Fruit fly (Drosophila melanogaster): ENCODE results near the gene CG15894.
A peak's percentile ranks its signal among the peaks of the same experiment; 100 is the strongest.

CG15894 gene

DNA sequence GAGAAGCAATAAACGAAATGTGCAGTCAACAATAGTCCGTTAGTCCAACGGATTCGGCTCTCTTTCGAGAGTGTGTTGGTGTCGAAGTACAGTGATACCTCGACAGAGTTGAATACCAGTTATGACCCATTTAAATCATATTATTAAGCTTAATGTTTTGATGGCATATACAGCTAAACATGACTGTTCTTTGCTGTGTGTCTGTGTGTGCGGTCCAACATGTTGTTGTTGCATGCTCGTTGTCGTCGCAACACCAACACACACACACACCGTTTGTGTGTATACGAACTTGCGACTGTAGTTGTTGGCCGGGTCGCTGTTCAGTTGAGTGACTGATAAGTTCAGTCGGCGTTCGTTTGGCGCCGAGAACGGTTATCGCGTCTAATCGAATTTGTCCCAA lies at the start of gene CG15894:
Gene CG15894 (plus strand): TSS at position 361 of the 400 bp plus-strand sequence.
- TF ChIP-seq noc (tag; optimal IDR thresholded peaks at IDR 0.05), result no peak

dm6 chrX:6259696-6260095 lies 49.3 kb upstream of the CG15894 start:
- TF ChIP-seq noc (tag; optimal IDR thresholded peaks at IDR 0.05), result no peak

DNA sequence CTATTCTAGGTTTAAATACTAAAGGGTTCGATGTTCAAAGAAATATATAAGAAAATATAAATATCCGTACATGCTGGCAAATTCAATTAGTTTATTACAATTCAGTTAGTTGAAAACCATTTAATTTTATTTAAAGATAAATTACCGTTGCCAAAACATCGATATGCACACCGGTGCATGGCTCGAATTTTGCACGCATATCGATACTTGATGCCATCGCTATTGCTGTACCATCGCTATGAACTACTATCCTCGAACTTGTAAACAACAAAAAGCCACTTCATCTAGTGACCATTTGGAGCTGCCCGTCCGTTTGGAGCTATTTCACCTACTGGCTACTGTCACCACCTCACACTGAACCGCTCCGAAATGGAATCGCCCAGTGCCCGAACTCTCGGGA lies 48.1 kb upstream of the CG15894 start, which contains the start of gene Josd:
Gene Josd (plus strand): TSS at position 270 of the 400 bp plus-strand sequence.
- no peak for TF ChIP-seq noc (tag; optimal IDR thresholded peaks at IDR 0.05)

DNA sequence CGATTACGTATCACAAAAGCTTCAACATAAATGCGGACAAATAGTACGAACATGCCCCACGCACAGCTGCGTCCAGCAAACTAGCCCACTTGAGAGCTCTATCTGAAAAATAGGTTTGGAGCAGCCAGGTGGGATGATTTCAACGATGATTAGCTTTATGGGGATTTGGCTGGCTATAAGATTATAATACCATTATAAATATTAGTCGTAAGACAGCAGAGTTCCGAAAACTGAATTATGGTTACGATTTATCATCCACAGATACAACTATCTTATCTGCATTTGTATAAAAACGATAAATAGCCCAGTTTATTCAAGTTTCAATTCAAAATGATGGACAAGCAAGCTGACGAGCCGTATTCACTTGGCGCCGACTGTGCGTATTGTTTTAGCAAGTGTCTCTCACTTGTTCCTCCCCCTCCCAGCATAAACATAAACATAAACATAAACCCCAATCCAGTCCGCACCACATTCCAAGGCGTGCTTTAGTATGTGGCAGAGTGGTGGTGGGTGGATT lies 45.3 kb upstream of the CG15894 start:
- peak; percentile 78 for TF ChIP-seq noc (tag; optimal IDR thresholded peaks at IDR 0.05)

DNA sequence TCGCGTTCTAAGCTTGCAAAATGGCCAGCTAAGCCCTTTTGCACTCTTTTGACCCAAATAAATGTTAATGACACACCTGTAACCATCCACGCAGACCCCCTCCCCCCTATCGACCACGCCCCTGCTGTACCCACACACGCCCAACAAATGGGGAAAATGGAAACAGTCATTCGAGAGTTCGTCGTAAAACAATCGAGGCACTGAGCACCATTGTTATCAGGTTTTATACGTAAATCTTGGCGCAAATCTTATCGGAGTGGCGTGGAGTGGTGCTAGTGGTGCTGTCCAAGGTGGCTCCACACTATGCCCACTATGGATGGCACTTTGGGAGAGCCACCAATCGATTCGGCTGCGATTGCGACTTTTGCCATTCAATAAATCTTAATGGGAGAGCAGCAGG lies 44.6 kb upstream of the CG15894 start:
- peak; percentile 57 for TF ChIP-seq noc (tag; optimal IDR thresholded peaks at IDR 0.05)

dm6 chrX:6265456-6265877 lies 43.5 kb upstream of the CG15894 start:
- TF ChIP-seq noc (tag; optimal IDR thresholded peaks at IDR 0.05), result peak; percentile 96

dm6 chrX:6266092-6266491 lies 42.9 kb upstream of the CG15894 start:
- TF ChIP-seq noc (tag; optimal IDR thresholded peaks at IDR 0.05), result no peak

DNA sequence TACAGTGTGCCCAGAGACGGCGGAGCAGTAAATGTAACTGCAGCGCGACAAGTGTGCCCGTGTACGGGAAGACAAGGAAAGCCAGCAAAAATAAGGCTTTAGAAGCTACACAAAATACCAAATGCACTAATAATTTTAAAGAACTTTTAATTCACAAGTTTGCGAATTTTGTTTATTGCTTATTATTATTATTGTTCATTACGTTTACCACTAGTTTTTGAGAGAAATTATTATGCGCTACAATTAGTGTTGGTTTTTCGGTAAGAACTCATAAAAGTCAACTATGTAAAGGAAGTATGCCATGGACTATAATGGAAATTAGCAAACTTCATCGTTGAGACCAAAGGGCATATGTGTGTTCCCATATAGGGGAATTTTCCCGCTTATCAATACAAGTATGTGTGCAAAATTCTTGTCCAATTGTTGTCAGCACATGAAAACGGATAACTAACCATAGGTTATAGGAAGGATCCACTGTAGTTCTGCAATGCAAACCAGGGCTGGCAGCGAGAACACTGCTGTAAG lies 41.8 kb upstream of the CG15894 start, which contains the start of gene schlank:
Gene schlank (minus strand): TSS at position 42 of the 525 bp plus-strand sequence.
- TF ChIP-seq noc (tag; optimal IDR thresholded peaks at IDR 0.05), result no peak

- TF ChIP-seq noc (tag; optimal IDR thresholded peaks at IDR 0.05), result no peak
Measured at dm6 chrX:6267745-6268582, 41.0 kb upstream of the CG15894 start, which contains the start of gene Spt6. TSS of gene Spt6 (plus strand) at chrX:6267797.

- peak; percentile 26 for TF ChIP-seq noc (tag; optimal IDR thresholded peaks at IDR 0.05)
Measured at dm6 chrX:6276590-6276989, 32.4 kb upstream of the CG15894 start, which contains the start of gene CG3566. TSS of gene CG3566 (minus strand) at chrX:6276724.

DNA sequence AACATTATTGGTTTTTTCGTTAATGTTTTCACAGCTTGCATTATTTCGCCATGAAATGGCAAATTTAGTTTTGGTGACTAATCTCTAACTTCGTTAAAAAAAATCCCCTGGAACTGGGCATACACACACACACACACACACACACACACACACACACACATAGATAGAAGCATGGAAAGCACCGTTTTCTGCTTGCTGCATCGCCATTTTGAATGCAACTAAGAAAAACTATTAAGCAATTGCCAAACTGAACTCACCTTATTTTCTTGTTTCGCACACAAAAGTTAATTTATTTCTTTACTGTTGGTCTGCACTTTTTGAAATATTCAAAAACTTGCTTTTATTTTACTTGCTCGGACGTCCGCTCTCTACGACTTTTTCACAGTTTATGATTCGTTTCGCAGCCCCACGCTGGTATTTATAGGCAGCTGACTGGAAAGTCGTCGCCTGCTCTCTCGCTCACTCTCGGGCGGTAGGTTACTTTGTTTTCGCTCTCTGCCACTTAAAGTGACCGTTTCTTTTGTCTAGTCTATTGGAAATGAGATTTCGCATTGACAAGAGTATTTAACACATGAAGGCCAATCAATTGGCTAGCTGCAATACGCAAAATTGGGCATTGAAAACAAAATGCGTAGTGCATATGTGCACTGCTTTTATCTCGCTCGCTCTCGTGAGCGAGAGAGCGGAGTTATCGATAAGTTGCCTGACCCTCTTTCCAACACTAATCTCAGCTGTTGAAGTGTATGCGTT lies 30.0 kb upstream of the CG15894 start:
- peak; percentile 15 for TF ChIP-seq noc (tag; optimal IDR thresholded peaks at IDR 0.05)

- no peak for TF ChIP-seq noc (tag; optimal IDR thresholded peaks at IDR 0.05)
Measured at dm6 chrX:6279629-6280073, 29.4 kb upstream of the CG15894 start, which contains the start of gene Ubi-p5E. TSS of gene Ubi-p5E (minus strand) at chrX:6279647.

DNA sequence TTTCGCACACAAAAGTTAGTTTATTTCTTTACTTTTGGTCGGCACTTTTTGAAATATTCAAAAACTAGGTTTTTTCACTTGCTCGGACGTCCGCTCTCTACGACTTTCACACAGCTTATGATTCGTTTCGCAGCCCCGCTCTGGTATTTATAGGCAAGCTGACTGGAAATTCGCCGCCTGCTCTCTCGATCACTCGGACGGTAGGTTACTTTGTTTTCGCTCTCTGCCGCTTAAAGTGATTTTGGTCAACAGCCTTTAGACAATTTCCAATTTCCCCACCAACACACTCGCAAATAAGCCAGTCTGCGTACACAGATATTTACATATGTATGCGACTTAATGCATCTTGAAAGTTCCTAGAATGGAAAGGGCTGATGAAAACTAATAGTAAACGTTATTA lies 25.5 kb upstream of the CG15894 start, which contains the start of gene CG11700:
Gene CG11700 (minus strand): TSS at position 106 of the 400 bp plus-strand sequence.
- no peak for TF ChIP-seq noc (tag; optimal IDR thresholded peaks at IDR 0.05)

dm6 chrX:6287842-6288241 lies 21.2 kb upstream of the CG15894 start, which contains the start of the genes Top3beta and wuho:
TSS of gene Top3beta (minus strand) at chrX:6287990.
TSS of gene wuho (plus strand) at chrX:6288100.
- peak; percentile 54 for TF ChIP-seq noc (tag; optimal IDR thresholded peaks at IDR 0.05)

DNA sequence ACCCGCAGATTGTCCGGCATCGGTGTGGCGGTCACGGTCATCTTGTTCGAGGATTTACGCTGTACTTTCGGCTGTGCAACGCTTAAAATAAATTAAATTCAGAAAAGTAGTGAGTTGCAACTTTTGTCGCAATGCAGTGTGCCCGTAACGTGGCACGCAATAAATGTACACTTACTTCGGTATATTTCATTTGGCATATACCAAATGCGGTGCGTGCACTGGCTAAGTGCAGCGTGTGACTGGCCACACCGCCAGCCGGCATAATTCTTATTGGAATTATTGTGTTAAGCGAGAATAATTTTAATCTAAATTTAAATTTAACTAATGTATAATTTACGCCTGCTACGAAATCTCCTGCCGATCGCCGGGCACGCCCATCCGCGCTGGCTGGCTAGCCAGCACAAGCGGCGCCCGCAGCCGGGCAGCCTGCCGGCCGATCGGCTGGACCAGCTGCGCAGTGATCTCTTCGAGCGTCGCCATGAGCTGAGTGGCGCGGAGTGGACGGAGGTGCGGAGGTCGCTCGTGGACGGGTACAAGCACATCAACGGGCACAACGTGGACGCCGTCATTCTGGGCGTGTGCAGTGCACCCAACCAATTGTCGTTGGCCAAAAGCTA lies 17.8 kb upstream of the CG15894 start, which contains the start of the genes Rpt4 and mldr:
Gene Rpt4 (minus strand): TSS at position 163 of the 617 bp plus-strand sequence.
Gene mldr (plus strand): TSS at position 221 of the 617 bp plus-strand sequence.
- TF ChIP-seq noc (tag; optimal IDR thresholded peaks at IDR 0.05), result no peak
